Fruit fly (Drosophila melanogaster) whole organism, pupa: Measurements from ENCODE around the gene CG14395.

Experiments
- CG10348 ChIP-seq: fragments of 200-800 bp; sonication (Bioruptor generic); IDR thresholded peaks from 2 replicates; pipeline ENCODE4 v1.3.6; 2022; ENCODE audit warnings: missing biosample characterization, missing genetic modification characterization
- CG12605 ChIP-seq: fragments of 200-800 bp; sonication (Bioruptor generic); IDR thresholded peaks from 2 replicates; pipeline ENCODE4 v1.3.6; 2022; ENCODE audit warnings: missing biosample characterization, missing genetic modification characterization
- CG13204 ChIP-seq: fragments of 200-800 bp; sonication (Bioruptor generic); optimal IDR thresholded peaks from 2 replicates; lab custom pipeline; 2018; ENCODE audit warnings: missing biosample characterization, mild to moderate bottlenecking, missing genetic modification characterization, moderate library complexity
- CG14655 ChIP-seq: fragments of 200-800 bp; sonication (Bioruptor generic); optimal IDR thresholded peaks from 3 replicates; lab custom pipeline; 2017; ENCODE audit warnings: mild to moderate bottlenecking, missing biosample characterization, missing genetic modification reagents, missing genetic modification characterization
- CG15710 ChIP-seq: fragments of 200-800 bp; sonication (Bioruptor generic); optimal IDR thresholded peaks from 2 replicates; lab custom pipeline; 2018; ENCODE audit warnings: missing biosample characterization, mild to moderate bottlenecking, missing genetic modification characterization, moderate library complexity
- CG17806 ChIP-seq: fragments of 200-800 bp; sonication (Bioruptor generic); optimal IDR thresholded peaks from 2 replicates; lab custom pipeline; 2018; ENCODE audit warnings: missing biosample characterization, mild to moderate bottlenecking, missing genetic modification characterization, moderate library complexity
- CG32121 ChIP-seq: fragments of 200-800 bp; sonication (Bioruptor generic); IDR thresholded peaks from 2 replicates; pipeline ENCODE4 v1.3.6; 2022; ENCODE audit warnings: missing biosample characterization, missing genetic modification characterization
- CG34367 ChIP-seq: fragments of 200-800 bp; sonication (Bioruptor generic); optimal IDR thresholded peaks from 2 replicates; lab custom pipeline; 2018; ENCODE audit warnings: missing biosample characterization, mild to moderate bottlenecking, missing genetic modification characterization
- CG4496 ChIP-seq: fragments of 200-800 bp; sonication (Bioruptor generic); IDR thresholded peaks from 3 replicates; pipeline ENCODE4 v1.3.6; 2022; ENCODE audit warnings: missing biosample characterization, missing genetic modification characterization
- CG8159 ChIP-seq: fragments of 200-800 bp; sonication (Bioruptor generic); optimal IDR thresholded peaks from 3 replicates; lab custom pipeline; 2018; ENCODE audit warnings: missing biosample characterization, mild to moderate bottlenecking, missing genetic modification characterization, moderate library complexity
- CG8301 ChIP-seq: fragments of 200-800 bp; sonication (Bioruptor generic); optimal IDR thresholded peaks from 2 replicates; lab custom pipeline; 2018; ENCODE audit warnings: missing biosample characterization, mild to moderate bottlenecking, missing genetic modification characterization
- CG9948 ChIP-seq: fragments of 200-800 bp; sonication (Bioruptor generic); optimal IDR thresholded peaks from 2 replicates; lab custom pipeline; 2018; ENCODE audit warnings: missing biosample characterization, mild to moderate bottlenecking, missing genetic modification characterization, moderate library complexity
- D1 ChIP-seq: fragments of 200-800 bp; sonication (Bioruptor generic); optimal IDR thresholded peaks from 2 replicates; lab custom pipeline; 2018; ENCODE audit warnings: missing biosample characterization, mild to moderate bottlenecking, missing genetic modification characterization, moderate library complexity
- EcR ChIP-seq: fragments of 200-800 bp; sonication (Bioruptor generic); optimal IDR thresholded peaks from 3 replicates; lab custom pipeline; 2019; ENCODE audit warnings: missing biosample characterization, missing genetic modification characterization, mild to moderate bottlenecking, moderate library complexity, missing genetic modification reagents
- Ets98B ChIP-seq: fragments of 200-800 bp; sonication (Bioruptor generic); IDR thresholded peaks from 2 replicates; pipeline ENCODE4 v1.3.6; 2022; ENCODE audit warnings: missing biosample characterization, missing genetic modification characterization
- Pif1A ChIP-seq: fragments of 200-800 bp; sonication (Bioruptor generic); optimal IDR thresholded peaks from 3 replicates; lab custom pipeline; 2016; ENCODE audit warnings: missing biosample characterization, missing genetic modification characterization
- Pif1B ChIP-seq: fragments of 200-800 bp; sonication (Bioruptor generic); optimal IDR thresholded peaks from 3 replicates; lab custom pipeline; 2016; ENCODE audit warnings: missing biosample characterization, missing genetic modification characterization
- Snoo ChIP-seq: fragments of 200-800 bp; sonication (Bioruptor generic); optimal IDR thresholded peaks from 3 replicates; lab custom pipeline; 2017; ENCODE audit warnings: missing biosample characterization, mild to moderate bottlenecking, missing genetic modification characterization, inconsistent platforms
- fd96Ca ChIP-seq: fragments of 200-800 bp; sonication (Bioruptor generic); IDR thresholded peaks from 3 replicates; pipeline ENCODE4 v1.3.6; 2022; ENCODE audit warnings: missing biosample characterization, missing genetic modification characterization
- gl ChIP-seq: fragments of 200-800 bp; sonication (Bioruptor generic); optimal IDR thresholded peaks from 2 replicates; lab custom pipeline; 2018; ENCODE audit warnings: missing biosample characterization, mild to moderate bottlenecking, missing genetic modification characterization
- rn ChIP-seq: fragments of 200-800 bp; sonication (Bioruptor generic); IDR thresholded peaks from 2 replicates; pipeline ENCODE4 v1.3.6; 2022; ENCODE audit warnings: missing biosample characterization, missing genetic modification characterization

CG14395 gene

DNA sequence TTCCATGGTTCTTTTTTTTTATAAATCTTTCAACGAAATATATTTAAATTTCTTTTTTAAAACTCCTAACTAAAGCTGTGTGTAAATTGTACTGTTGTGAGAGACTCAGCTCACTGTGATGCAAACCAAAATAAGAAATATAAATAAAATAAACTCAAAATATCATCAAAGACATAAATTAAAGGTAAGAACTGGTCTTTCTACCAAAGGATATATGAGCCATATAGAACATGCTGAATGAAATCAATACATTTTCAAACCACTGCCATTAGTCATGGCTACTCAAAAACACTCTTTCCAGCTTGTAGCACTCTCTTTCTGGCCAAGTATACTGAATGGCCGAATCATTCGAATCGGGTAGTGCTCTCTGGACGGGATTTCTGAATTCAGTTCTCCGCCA is 32.1 kb downstream of the CG14395 start, which contains the start of the genes CG14391 and NijC:
Gene CG14391 (minus strand): TSS at position 101 of the 400 bp plus-strand sequence.
Gene NijC (plus strand): TSS at position 388 of the 400 bp plus-strand sequence.
- TF ChIP-seq Pif1B (GFP tag; lab: Kevin White, UChicago) (no peak), CG9948 (tag; lab: Kevin White, UChicago) (no peak), CG8159 (tag; lab: Kevin White, UChicago) (no peak), D1 (no peak), gl (tag; lab: Kevin White, UChicago) (no peak), CG17806 (tag; lab: Kevin White, UChicago) (no peak), CG8301 (tag; lab: Kevin White, UChicago) (no peak), Ets98B (GFP tag; lab: Robert Waterston, UW) (no peak), CG15710 (tag; lab: Kevin White, UChicago) (no peak), CG32121 (GFP tag; lab: Robert Waterston, UW) (no peak), CG34367 (tag; lab: Kevin White, UChicago) (no peak), CG12605 (GFP tag; lab: Robert Waterston, UW) (no peak), CG14655 (GFP tag; lab: Kevin White, UChicago) (no peak), Pif1A (GFP tag; lab: Kevin White, UChicago) (no peak), Snoo (tag; lab: Kevin White, UChicago) (no peak), rn (no peak)
- TF ChIP-seq, all 21 proteins: peak for 0

DNA sequence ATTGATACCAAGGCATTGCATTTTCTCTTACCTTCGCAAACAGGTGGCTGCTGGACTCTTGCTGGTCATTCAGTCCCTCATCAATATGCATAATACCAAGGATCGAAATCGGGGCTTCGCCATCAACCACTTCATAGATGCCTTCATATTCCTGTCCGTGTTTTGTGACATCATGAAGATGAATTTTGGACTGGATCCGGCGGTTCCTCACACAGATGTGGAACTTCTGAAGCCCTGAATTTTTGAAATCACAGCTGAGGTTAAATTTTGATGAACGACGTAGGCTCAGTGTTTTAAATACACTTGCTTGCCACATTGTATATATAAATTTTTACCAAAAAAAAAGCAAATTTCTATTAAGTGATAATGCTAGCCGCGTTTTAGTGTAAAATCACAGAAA is 34.4 kb downstream of the CG14395 start, which contains the start of gene Past1:
Gene Past1 (plus strand): TSS at position 301 of the 400 bp plus-strand sequence.
- no peak for TF ChIP-seq Pif1A (GFP tag; lab: Kevin White, UChicago)
- no peak for TF ChIP-seq EcR (GFP tag; lab: Kevin White, UChicago)
- no peak for TF ChIP-seq Ets98B (GFP tag; lab: Robert Waterston, UW)
- no peak for TF ChIP-seq rn
- TF ChIP-seq CG8159 (tag; lab: Kevin White, UChicago): no peak
- no peak for TF ChIP-seq CG17806 (tag; lab: Kevin White, UChicago)
- no peak for TF ChIP-seq CG4496 (GFP tag; lab: Robert Waterston, UW)
- no peak for TF ChIP-seq CG10348 (GFP tag; lab: Robert Waterston, UW)

- TF ChIP-seq CG4496 (GFP tag; lab: Robert Waterston, UW): 0 out of 3 replicates have a peak, but pooled peaks have one; percentile 34
- no peak for TF ChIP-seq fd96Ca (GFP tag; lab: Robert Waterston, UW)
These were observed 35.0 kb downstream of the CG14395 start for dm6 chr3R:12697571-12698039.

dm6 chr3R:12698363-12698762 is 35.7 kb downstream of the CG14395 start:
- TF ChIP-seq CG14655 (GFP tag; lab: Kevin White, UChicago) (no peak), Pif1A (GFP tag; lab: Kevin White, UChicago) (no peak), CG32121 (GFP tag; lab: Robert Waterston, UW) (no peak), D1 (no peak), CG4496 (GFP tag; lab: Robert Waterston, UW) (no peak), CG9948 (tag; lab: Kevin White, UChicago) (no peak), fd96Ca (GFP tag; lab: Robert Waterston, UW) (no peak), rn (no peak)

DNA sequence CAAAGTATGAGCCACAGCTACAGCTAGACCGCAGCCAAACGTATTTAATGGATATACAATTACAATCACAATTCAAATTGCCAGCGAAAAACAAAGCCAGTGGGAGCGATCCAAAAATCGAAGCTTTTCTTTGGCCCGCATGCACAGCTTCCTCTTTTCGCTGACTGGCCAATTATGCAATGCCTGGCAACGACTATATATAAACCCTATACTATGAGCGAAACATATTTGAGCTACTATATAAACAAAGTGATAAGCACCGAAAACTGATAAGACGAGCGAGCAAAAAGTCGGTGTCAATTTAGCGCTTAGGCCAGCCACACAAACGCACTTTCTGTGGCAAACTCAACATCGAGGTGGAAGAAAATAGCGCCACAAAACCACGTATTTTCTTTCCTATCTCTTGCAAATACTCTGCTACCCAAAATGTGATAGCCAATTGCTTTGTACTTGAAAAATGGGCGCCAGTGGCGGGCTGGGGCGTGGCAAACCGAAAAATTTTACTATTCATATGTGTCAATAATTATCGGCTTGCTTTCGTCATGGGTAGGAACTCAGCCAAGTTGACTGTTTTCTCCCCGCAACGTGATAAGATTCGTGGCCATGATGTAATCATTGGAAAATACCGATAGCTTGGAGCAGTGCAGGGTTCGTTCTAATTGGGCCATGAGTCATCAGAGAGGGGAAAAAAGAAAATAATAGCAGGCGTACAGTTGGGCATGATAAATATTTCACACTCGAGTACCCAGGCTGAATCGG is 37.2 kb downstream of the CG14395 start:
- TF ChIP-seq Ets98B (GFP tag; lab: Robert Waterston, UW) (no peak), D1 (no peak), gl (tag; lab: Kevin White, UChicago) (no peak), CG13204 (no peak), rn (no peak)
- TF ChIP-seq, all 21 proteins: peak for 0

DNA sequence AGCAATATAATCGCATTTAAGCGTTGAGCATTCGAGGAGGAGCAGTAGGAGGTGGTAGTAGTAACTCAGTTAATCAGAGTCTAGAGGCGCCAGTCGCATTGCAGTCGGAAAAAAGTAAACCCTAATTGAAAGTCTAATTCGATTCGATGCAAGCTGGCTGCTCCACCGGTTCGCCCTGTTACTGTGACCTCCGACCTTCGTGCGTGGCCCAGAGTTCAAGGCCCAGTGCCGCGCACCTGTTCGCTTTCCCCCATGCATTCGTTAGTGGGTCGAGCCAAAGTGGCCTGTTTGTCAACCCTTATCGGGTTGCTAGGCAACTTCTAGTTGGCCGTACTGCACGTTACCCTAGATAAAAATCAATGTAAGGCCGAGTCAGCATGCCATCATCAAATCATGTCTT is 37.8 kb downstream of the CG14395 start:
- TF ChIP-seq CG9948 (tag; lab: Kevin White, UChicago): no peak
- TF ChIP-seq CG15710 (tag; lab: Kevin White, UChicago): no peak
- TF ChIP-seq gl (tag; lab: Kevin White, UChicago): no peak
- TF ChIP-seq, all 21 proteins: peak for 0

dm6 chr3R:12701257-12701656 is 38.6 kb downstream of the CG14395 start:
- no peak for TF ChIP-seq Pif1B (GFP tag; lab: Kevin White, UChicago)
- no peak for TF ChIP-seq D1
- TF ChIP-seq fd96Ca (GFP tag; lab: Robert Waterston, UW): no peak
- no peak for TF ChIP-seq CG17806 (tag; lab: Kevin White, UChicago)
- TF ChIP-seq CG12605 (GFP tag; lab: Robert Waterston, UW): no peak
- no peak for TF ChIP-seq Snoo (tag; lab: Kevin White, UChicago)
- TF ChIP-seq gl (tag; lab: Kevin White, UChicago): no peak
- no peak for TF ChIP-seq rn
- no peak for TF ChIP-seq CG8301 (tag; lab: Kevin White, UChicago)
- TF ChIP-seq CG15710 (tag; lab: Kevin White, UChicago): no peak
- no peak for TF ChIP-seq CG14655 (GFP tag; lab: Kevin White, UChicago)
- TF ChIP-seq CG32121 (GFP tag; lab: Robert Waterston, UW): no peak
- TF ChIP-seq, all 21 proteins: peak for 0
